Fruit fly (Drosophila melanogaster) whole organism, embryonic: ENCODE measurements around the gene CG4611.
A peak's percentile ranks its signal among the peaks of the same experiment; 100 is the strongest.

Experiments
- Antp ChIP-seq: fragments of 200-800 bp; sonication (Bioruptor generic); optimal IDR thresholded peaks from 3 replicates; lab custom pipeline; 2016; ENCODE audit warnings: missing biosample characterization, missing genetic modification characterization
- Blimp-1 ChIP-seq: fragments of 200-800 bp; sonication (Bioruptor generic); optimal IDR thresholded peaks from 3 replicates; lab custom pipeline; 2018; ENCODE audit warnings: missing biosample characterization, missing genetic modification characterization, mild to moderate bottlenecking, moderate library complexity, missing genetic modification reagents
- CG11504 ChIP-seq: fragments of 200-800 bp; sonication (Bioruptor generic); optimal IDR thresholded peaks from 3 replicates; lab custom pipeline; 2019; ENCODE audit warnings: missing biosample characterization, mild to moderate bottlenecking, missing genetic modification characterization, moderate library complexity
- CG11723 ChIP-seq: fragments of 200-800 bp; sonication (Bioruptor generic); optimal IDR thresholded peaks from 2 replicates; lab custom pipeline; 2017; ENCODE audit warnings: missing biosample characterization, mild to moderate bottlenecking, missing genetic modification characterization
- CG13424 ChIP-seq: fragments of 200-800 bp; sonication (Bioruptor generic); optimal IDR thresholded peaks from 2 replicates; lab custom pipeline; 2019; ENCODE audit warnings: missing biosample characterization, mild to moderate bottlenecking, missing genetic modification characterization, moderate library complexity
- CG15514 ChIP-seq: fragments of 200-800 bp; sonication (Bioruptor generic); optimal IDR thresholded peaks from 3 replicates; lab custom pipeline; 2017; ENCODE audit warnings: missing biosample characterization, missing genetic modification characterization, mild to moderate bottlenecking, moderate library complexity, missing genetic modification reagents
- CG2678 ChIP-seq: fragments of 200-800 bp; sonication (Bioruptor generic); optimal IDR thresholded peaks from 3 replicates; lab custom pipeline; 2019; ENCODE audit warnings: missing biosample characterization, mild to moderate bottlenecking, missing genetic modification characterization, moderate library complexity
- CG30431 ChIP-seq: fragments of 200-800 bp; sonication (Bioruptor generic); optimal IDR thresholded peaks from 2 replicates; lab custom pipeline; 2017; ENCODE audit warnings: missing biosample characterization, missing genetic modification characterization
- CG3163 ChIP-seq: fragments of 200-800 bp; sonication (Bioruptor generic); optimal IDR thresholded peaks from 3 replicates; lab custom pipeline; 2016; ENCODE audit warnings: missing biosample characterization, missing genetic modification characterization
- CG32532 ChIP-seq: fragments of 200-800 bp; sonication (Bioruptor generic); IDR thresholded peaks from 2 replicates; pipeline ENCODE4 v1.3.6; 2022; ENCODE audit warnings: missing biosample characterization, missing genetic modification characterization
- CG43689 ChIP-seq: fragments of 200-800 bp; sonication (Bioruptor generic); IDR thresholded peaks from 2 replicates; pipeline ENCODE4 v1.3.6; 2022; ENCODE audit warnings: missing biosample characterization, missing genetic modification characterization
- CG6683 ChIP-seq: fragments of 200-800 bp; sonication (Bioruptor generic); optimal IDR thresholded peaks from 2 replicates; lab custom pipeline; 2017; ENCODE audit warnings: missing biosample characterization, mild to moderate bottlenecking, missing genetic modification characterization, missing genetic modification reagents
- CG6689 ChIP-seq: fragments of 200-800 bp; sonication (Bioruptor generic); IDR thresholded peaks from 2 replicates; pipeline ENCODE4 v1.3.6; 2022; ENCODE audit warnings: missing biosample characterization, missing genetic modification characterization
- CG7928 ChIP-seq: fragments of 200-800 bp; sonication (Bioruptor generic); optimal IDR thresholded peaks from 2 replicates; lab custom pipeline; 2017; ENCODE audit warnings: missing biosample characterization, mild to moderate bottlenecking, missing genetic modification characterization
- CG7963 ChIP-seq: fragments of 200-800 bp; sonication (Bioruptor generic); IDR thresholded peaks from 3 replicates; pipeline ENCODE4 v1.3.6; 2022; ENCODE audit warnings: missing biosample characterization, missing genetic modification characterization; ENCODE audit not compliant: partially characterized antibody
- CG8281 ChIP-seq: fragments of 200-800 bp; sonication (Bioruptor generic); optimal IDR thresholded peaks from 2 replicates; lab custom pipeline; 2018; ENCODE audit warnings: missing biosample characterization, mild to moderate bottlenecking, missing genetic modification characterization, moderate library complexity
- CTCF ChIP-seq: fragments of 200-800 bp; sonication (Bioruptor generic); optimal IDR thresholded peaks from 2 replicates; lab custom pipeline; 2017; ENCODE audit warnings: missing biosample characterization, mild to moderate bottlenecking, missing genetic modification characterization, moderate library complexity
- Drgx ChIP-seq: fragments of 200-800 bp; sonication (Bioruptor generic); IDR thresholded peaks from 2 replicates; pipeline ENCODE4 v1.3.6; 2022; ENCODE audit warnings: missing biosample characterization, missing genetic modification characterization
- Ets65A ChIP-seq: fragments of 200-800 bp; sonication (Bioruptor generic); peaks from one replicate; lab custom pipeline; 2016; ENCODE audit warnings: missing biosample characterization, missing genetic modification characterization
- HLHmδ ChIP-seq: fragments of 200-800 bp; sonication (Bioruptor generic); optimal IDR thresholded peaks from 2 replicates; lab custom pipeline; 2018; ENCODE audit warnings: missing biosample characterization, mild to moderate bottlenecking, missing genetic modification characterization, moderate library complexity
- Hand ChIP-seq: fragments of 200-800 bp; sonication (Bioruptor generic); optimal IDR thresholded peaks from 2 replicates; lab custom pipeline; 2017; ENCODE audit warnings: mild to moderate bottlenecking, missing biosample characterization, missing genetic modification reagents, missing genetic modification characterization
- Hey ChIP-seq: fragments of 200-800 bp; sonication (Bioruptor generic); optimal IDR thresholded peaks from 3 replicates; lab custom pipeline; 2018; ENCODE audit warnings: missing biosample characterization, mild to moderate bottlenecking, missing genetic modification characterization
- HmgD ChIP-seq: fragments of 200-800 bp; sonication (Bioruptor generic); optimal IDR thresholded peaks from 3 replicates; lab custom pipeline; 2016; ENCODE audit warnings: missing biosample characterization, missing genetic modification characterization
- Hr3 ChIP-seq: fragments of 200-800 bp; sonication (Bioruptor generic); optimal IDR thresholded peaks from 3 replicates; lab custom pipeline; 2016; ENCODE audit warnings: missing biosample characterization, missing genetic modification characterization
- Hr51 ChIP-seq, 2 experiments: fragments of 200-800 bp; sonication (Bioruptor generic); optimal IDR thresholded peaks; 2 replicates in 1 of 2; 3 replicates in 1 of 2; lab custom pipeline; 2016 to 2018; ENCODE audit warnings: missing biosample characterization in 2 of 2, missing genetic modification characterization in 2 of 2, mild to moderate bottlenecking in 1 of 2, moderate library complexity in 1 of 2
- Sin3A ChIP-seq: fragments of >200 bp; optimal IDR thresholded peaks from 2 replicates; lab custom pipeline; 2018
- Six4 ChIP-seq: fragments of 200-800 bp; sonication (Bioruptor generic); optimal IDR thresholded peaks from 2 replicates; lab custom pipeline; 2016; ENCODE audit warnings: missing biosample characterization, missing genetic modification characterization
- Sox102F ChIP-seq: fragments of 200-800 bp; sonication (Bioruptor generic); optimal IDR thresholded peaks from 2 replicates; lab custom pipeline; 2018; ENCODE audit warnings: missing biosample characterization, mild to moderate bottlenecking, missing genetic modification characterization, moderate library complexity
- ara ChIP-seq: fragments of 200-800 bp; sonication (Bioruptor generic); IDR thresholded peaks from 2 replicates; pipeline ENCODE4 v1.3.6; 2022; ENCODE audit warnings: missing biosample characterization, missing genetic modification characterization
- crol ChIP-seq: fragments of 200-800 bp; sonication (Bioruptor generic); IDR thresholded peaks from 2 replicates; pipeline ENCODE4 v1.3.6; 2022; ENCODE audit warnings: missing biosample characterization, missing genetic modification characterization
- gsb-n ChIP-seq: fragments of 200-800 bp; sonication (Bioruptor generic); optimal IDR thresholded peaks from 3 replicates; lab custom pipeline; 2018; ENCODE audit warnings: missing biosample characterization, mild to moderate bottlenecking, missing genetic modification characterization
- kni ChIP-seq: fragments of 200-800 bp; sonication (Bioruptor generic); optimal IDR thresholded peaks from 3 replicates; lab custom pipeline; 2017; ENCODE audit warnings: mild to moderate bottlenecking, missing biosample characterization, missing genetic modification reagents, missing genetic modification characterization
- luna ChIP-seq: fragments of 200-800 bp; sonication (Bioruptor generic); optimal IDR thresholded peaks from 2 replicates; lab custom pipeline; 2016; ENCODE audit warnings: missing biosample characterization, missing genetic modification characterization
- nom ChIP-seq: fragments of 200-800 bp; sonication (Bioruptor generic); optimal IDR thresholded peaks from 2 replicates; lab custom pipeline; 2017; ENCODE audit warnings: missing biosample characterization, missing genetic modification characterization, mild to moderate bottlenecking, moderate library complexity, missing genetic modification reagents
- sens-2 ChIP-seq: fragments of 200-800 bp; sonication (Bioruptor generic); IDR thresholded peaks from 2 replicates; pipeline ENCODE4 v1.3.6; 2022; ENCODE audit warnings: missing biosample characterization, missing genetic modification characterization
- seq ChIP-seq: fragments of 200-800 bp; sonication (Bioruptor generic); IDR thresholded peaks from 2 replicates; pipeline ENCODE4 v1.3.6; 2022; ENCODE audit warnings: missing biosample characterization, missing genetic modification characterization
- sob ChIP-seq: fragments of 200-800 bp; sonication (Bioruptor generic); IDR thresholded peaks from 2 replicates; pipeline ENCODE4 v1.3.6; 2022; ENCODE audit warnings: missing biosample characterization, missing genetic modification characterization
- twi ChIP-seq: fragments of 200-800 bp; optimal IDR thresholded peaks from 2 replicates; lab custom pipeline; 2019; ENCODE audit warnings: missing biosample characterization, mild to moderate bottlenecking, missing genetic modification characterization, moderate library complexity
- vnd ChIP-seq: fragments of 200-800 bp; sonication (Bioruptor generic); IDR thresholded peaks from 3 replicates; pipeline ENCODE4 v1.3.6; 2022; ENCODE audit warnings: missing biosample characterization, missing genetic modification characterization; ENCODE audit not compliant: partially characterized antibody
- vvl ChIP-seq: fragments of 200-800 bp; sonication (Bioruptor generic); IDR thresholded peaks from 2 replicates; pipeline ENCODE4 v1.3.6; 2022; ENCODE audit warnings: missing biosample characterization, missing genetic modification characterization
- wdn ChIP-seq: fragments of 200-800 bp; sonication (Bioruptor generic); IDR thresholded peaks from 2 replicates; pipeline ENCODE4 v1.3.6; 2022; ENCODE audit warnings: missing biosample characterization, missing genetic modification characterization

The CG4611 gene

dm6 chr3L:5096674-5097073 lies 39.5 kb upstream of the CG4611 start (continued):
- TF ChIP-seq sens-2 (GFP tag; lab: Robert Waterston, UW) (peak; percentile 18; the same call in 1 of the 2 replicates), CG6683 (no peak)
- TF ChIP-seq, all 482 proteins: peak for 12

dm6 chr3L:5102050-5102449 lies 34.1 kb upstream of the CG4611 start:
- TF ChIP-seq Sin3A (lab: Kevin White, UChicago), result no peak
- TF ChIP-seq CG15514 (GFP tag; lab: Kevin White, UChicago), result peak; percentile 91

- TF ChIP-seq ara (GFP tag; lab: Robert Waterston, UW) (no peak), Ets65A (GFP tag; lab: Kevin White, UChicago) (peak; percentile 10), gsb-n (tag; lab: Kevin White, UChicago) (no peak), Hr3 (no peak), vnd (GFP tag; lab: Robert Waterston, UW) (0 out of 3 replicates have a peak, but pooled peaks have one; percentile 23), CG7928 (GFP tag; lab: Kevin White, UChicago) (no peak), HmgD (no peak), CG3163 (GFP tag; lab: Kevin White, UChicago) (no peak), crol (GFP tag; lab: Robert Waterston, UW) (peak; percentile 46; the same call in 1 of the 2 replicates), luna (no peak), CTCF (GFP tag; lab: Kevin White, UChicago) (peak; percentile 82)
These were observed 11.0 kb upstream of the CG4611 start for dm6 chr3L:5125202-5125601.

dm6 chr3L:5127609-5128008 lies 8.6 kb upstream of the CG4611 start:
- TF ChIP-seq CG11723 (no peak), vvl (GFP tag; lab: Robert Waterston, UW) (peak; percentile 76), CG6689 (GFP tag; lab: Robert Waterston, UW) (no peak), kni (GFP tag; lab: Kevin White, UChicago) (peak; percentile 61), CG15514 (GFP tag; lab: Kevin White, UChicago) (no peak), CG7963 (GFP tag; lab: Robert Waterston, UW) (no peak), nom (GFP tag; lab: Kevin White, UChicago) (peak; percentile 3)

- TF ChIP-seq Hand (GFP tag; lab: Kevin White, UChicago) (no peak), CG43689 (GFP tag; lab: Robert Waterston, UW) (no peak), sob (GFP tag; lab: Robert Waterston, UW) (no peak), twi (tag; lab: Kevin White, UChicago) (no peak), Drgx (GFP tag; lab: Robert Waterston, UW) (peak; percentile 46), CG13424 (tag; lab: Kevin White, UChicago) (no peak), Antp (GFP tag; lab: Kevin White, UChicago) (no peak), Hr51 (GFP tag; optimal IDR thresholded peaks at IDR 0.05; lab: Kevin White, UChicago) (peak in 1 of 2 experiments; percentile 11), CG30431 (GFP tag; lab: Kevin White, UChicago) (no peak), seq (GFP tag; lab: Robert Waterston, UW) (no peak), CG32532 (GFP tag; lab: Robert Waterston, UW) (no peak), CG8281 (tag; lab: Kevin White, UChicago) (no peak), wdn (GFP tag; lab: Robert Waterston, UW) (no peak), CG11504 (tag; lab: Kevin White, UChicago) (peak; percentile 2), Sox102F (GFP tag; lab: Kevin White, UChicago) (peak; percentile 7), Six4 (GFP tag; lab: Kevin White, UChicago) (no peak), Hr3 (no peak), HLHmδ (GFP tag; lab: Kevin White, UChicago) (no peak), CG2678 (tag; lab: Kevin White, UChicago) (no peak), Blimp-1 (GFP tag; lab: Kevin White, UChicago) (no peak), Hey (no peak)
These were observed 8.0 kb upstream of the CG4611 start for dm6 chr3L:5128214-5128613.
